Worm (Caenorhabditis elegans): ENCODE data around the gene H01M10.1.
A peak's percentile ranks its signal among the peaks of the same experiment; 100 is the strongest.

DNA sequence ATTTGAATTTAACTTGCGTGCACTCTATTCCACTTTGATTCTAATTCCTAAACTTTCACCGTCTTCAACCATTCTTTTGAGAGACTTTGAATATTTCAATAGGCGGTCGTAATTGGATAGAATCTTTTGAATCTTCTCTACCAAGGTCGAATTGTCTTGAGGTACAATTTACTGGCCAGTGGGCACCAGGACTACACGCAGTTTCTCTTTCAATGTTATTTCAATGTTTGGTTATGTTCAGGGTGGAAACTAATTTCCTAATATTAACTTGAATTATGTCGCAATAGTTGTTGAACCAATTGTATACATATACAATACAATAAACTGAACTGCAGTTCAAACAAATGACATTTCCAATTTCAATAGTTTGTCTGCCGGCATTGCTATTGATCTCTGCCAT lies 7.6 kb upstream of the H01M10.1 start:
- TF ChIP-seq mxl-3 (GFP tag; optimal IDR thresholded peaks at IDR 0.05) = no peak
- no peak for TF ChIP-seq mdl-1 (tag; optimal IDR thresholded peaks at IDR 0.05)
- no peak for TF ChIP-seq fkh-10 (GFP tag; optimal IDR thresholded peaks at IDR 0.05)
- no peak for TF ChIP-seq ztf-11 (tag; optimal IDR thresholded peaks at IDR 0.05)
- TF ChIP-seq lin-13 (GFP tag; optimal IDR thresholded peaks at IDR 0.05) = no peak
- no peak for TF ChIP-seq ceh-28 (tag; optimal IDR thresholded peaks at IDR 0.05)
- no peak for TF ChIP-seq lin-1 (GFP tag; IDR thresholded peaks at IDR 0.05)
- no peak for TF ChIP-seq nhr-6 (tag; optimal IDR thresholded peaks at IDR 0.05)
- TF ChIP-seq dmd-8 (GFP tag; IDR thresholded peaks at IDR 0.05) = no peak
- no peak for TF ChIP-seq sdz-12 (GFP tag; optimal IDR thresholded peaks at IDR 0.05)
- peak; percentile 47 for TF ChIP-seq nhr-25 (tag; optimal IDR thresholded peaks at IDR 0.05; ENCODE audit: borderline replicate concordance, insufficient read depth)
- no peak for TF ChIP-seq ZK546.5 (tag; optimal IDR thresholded peaks at IDR 0.05)
